Fruit fly (Drosophila melanogaster) whole organism, prepupa: ENCODE results near the gene CG42258.

ENCODE experiments used
- Blimp-1 ChIP-seq: fragments of 200-800 bp; sonication (Bioruptor generic); optimal IDR thresholded peaks from 3 replicates; lab custom pipeline; 2017; ENCODE audit warnings: missing biosample characterization, missing genetic modification characterization, mild to moderate bottlenecking, moderate library complexity, missing genetic modification reagents
- CG11294 ChIP-seq: fragments of 200-800 bp; sonication (Bioruptor generic); IDR thresholded peaks from 2 replicates; pipeline ENCODE4 v1.3.6; 2022; ENCODE audit warnings: missing biosample characterization, missing genetic modification characterization
- CG11762 ChIP-seq: fragments of 200-800 bp; sonication (Bioruptor generic); optimal IDR thresholded peaks from 3 replicates; lab custom pipeline; 2016; ENCODE audit warnings: missing biosample characterization, missing genetic modification characterization; ENCODE audit not compliant: insufficient read depth
- CG11902 ChIP-seq: fragments of 200-800 bp; sonication (Bioruptor generic); optimal IDR thresholded peaks from 3 replicates; lab custom pipeline; 2016; ENCODE audit warnings: missing biosample characterization, missing genetic modification characterization
- CG15336 ChIP-seq: fragments of 200-800 bp; sonication (Bioruptor generic); IDR thresholded peaks from 2 replicates; pipeline ENCODE4 v1.3.6; 2022; ENCODE audit warnings: missing biosample characterization, missing genetic modification characterization
- CG16779 ChIP-seq: fragments of 200-800 bp; sonication (Bioruptor generic); optimal IDR thresholded peaks from 3 replicates; lab custom pipeline; 2017; ENCODE audit warnings: missing biosample characterization, mild to moderate bottlenecking, missing genetic modification characterization
- CG3032 ChIP-seq: fragments of 200-800 bp; optimal IDR thresholded peaks from 2 replicates; lab custom pipeline; 2019; ENCODE audit warnings: missing biosample characterization, mild to moderate bottlenecking, missing genetic modification characterization, moderate library complexity
- CG31627 ChIP-seq: fragments of 200-800 bp; sonication (Bioruptor generic); optimal IDR thresholded peaks from 3 replicates; lab custom pipeline; 2016; ENCODE audit warnings: missing biosample characterization, missing genetic modification characterization
- CG32006 ChIP-seq: fragments of 200-800 bp; sonication (Bioruptor generic); optimal IDR thresholded peaks from 3 replicates; lab custom pipeline; 2017; ENCODE audit warnings: missing biosample characterization, mild to moderate bottlenecking, missing genetic modification characterization
- CG34406 ChIP-seq: fragments of 200-800 bp; sonication (Bioruptor generic); optimal IDR thresholded peaks from 3 replicates; lab custom pipeline; 2016; ENCODE audit warnings: missing biosample characterization, missing genetic modification characterization
- CG3919 ChIP-seq: fragments of 200-800 bp; sonication (Bioruptor generic); optimal IDR thresholded peaks from 3 replicates; lab custom pipeline; 2016; ENCODE audit warnings: missing biosample characterization, missing genetic modification characterization
- CG4318 ChIP-seq: fragments of 200-800 bp; sonication (Bioruptor generic); optimal IDR thresholded peaks from 3 replicates; lab custom pipeline; 2017; ENCODE audit warnings: missing biosample characterization, mild to moderate bottlenecking, missing genetic modification characterization
- CG6163 ChIP-seq: fragments of 200-800 bp; sonication (Bioruptor generic); IDR thresholded peaks from 3 replicates; pipeline ENCODE4 v1.3.6; 2022; ENCODE audit warnings: missing biosample characterization, missing genetic modification characterization
- CG6276 ChIP-seq: fragments of 200-800 bp; sonication (Bioruptor generic); optimal IDR thresholded peaks from 2 replicates; lab custom pipeline; 2017; ENCODE audit warnings: missing biosample characterization, mild to moderate bottlenecking, missing genetic modification characterization
- CG6792 ChIP-seq: fragments of 200-800 bp; sonication (Bioruptor generic); optimal IDR thresholded peaks from 3 replicates; lab custom pipeline; 2016; ENCODE audit warnings: missing biosample characterization, missing genetic modification characterization
- CG6808 ChIP-seq: fragments of 200-800 bp; sonication (Bioruptor generic); optimal IDR thresholded peaks from 3 replicates; lab custom pipeline; 2017; ENCODE audit warnings: missing biosample characterization, missing genetic modification characterization, mild to moderate bottlenecking, moderate library complexity, missing genetic modification reagents
- CG6854 ChIP-seq: fragments of 200-800 bp; sonication (Bioruptor generic); optimal IDR thresholded peaks from 2 replicates; lab custom pipeline; 2017; ENCODE audit warnings: missing biosample characterization, mild to moderate bottlenecking, missing genetic modification characterization
- CG7368 ChIP-seq: fragments of 200-800 bp; sonication (Bioruptor generic); optimal IDR thresholded peaks from 3 replicates; lab custom pipeline; 2016; ENCODE audit warnings: missing biosample characterization, missing genetic modification characterization
- CG8119 ChIP-seq: fragments of 200-800 bp; sonication (Bioruptor generic); IDR thresholded peaks from 3 replicates; pipeline ENCODE4 v1.3.6; 2022; ENCODE audit warnings: missing biosample characterization, missing genetic modification characterization
- CG8319 ChIP-seq: fragments of 200-800 bp; sonication (Bioruptor generic); optimal IDR thresholded peaks from 3 replicates; lab custom pipeline; 2016; ENCODE audit warnings: missing biosample characterization, missing genetic modification characterization
- CG8632 ChIP-seq: fragments of 200-800 bp; sonication (Bioruptor generic); optimal IDR thresholded peaks from 3 replicates; lab custom pipeline; 2016; ENCODE audit warnings: missing biosample characterization, missing genetic modification characterization
- CG9139 ChIP-seq: fragments of 200-800 bp; sonication (Bioruptor generic); optimal IDR thresholded peaks from 3 replicates; lab custom pipeline; 2017; ENCODE audit warnings: missing biosample characterization, mild to moderate bottlenecking, missing genetic modification characterization
- Eip75B ChIP-seq: fragments of 200-800 bp; sonication (Bioruptor generic); optimal IDR thresholded peaks from 3 replicates; lab custom pipeline; 2016; ENCODE audit warnings: missing biosample characterization, missing genetic modification characterization
- Eip78C ChIP-seq: fragments of 200-800 bp; sonication (Bioruptor generic); peaks from one replicate; lab custom pipeline; 2016; ENCODE audit warnings: missing biosample characterization, missing genetic modification characterization
- Eip93F ChIP-seq: fragments of 200-800 bp; sonication (Bioruptor generic); optimal IDR thresholded peaks from 2 replicates; lab custom pipeline; 2016; ENCODE audit warnings: missing biosample characterization, mild to moderate bottlenecking, missing genetic modification characterization
- Ets21C ChIP-seq: fragments of 200-800 bp; sonication (Bioruptor generic); optimal IDR thresholded peaks from 3 replicates; lab custom pipeline; 2016; ENCODE audit warnings: missing biosample characterization, missing genetic modification characterization
- Ets96B ChIP-seq: fragments of 200-800 bp; optimal IDR thresholded peaks from 2 replicates; lab custom pipeline; 2019; ENCODE audit warnings: missing biosample characterization, mild to moderate bottlenecking, missing genetic modification characterization, moderate library complexity
- Gug ChIP-seq: fragments of 200-800 bp; sonication (Bioruptor generic); IDR thresholded peaks from 2 replicates; pipeline ENCODE4 v1.3.6; 2022; ENCODE audit warnings: missing biosample characterization, missing genetic modification characterization
- Hr38 ChIP-seq: sonication (Bioruptor generic); optimal IDR thresholded peaks from 2 replicates; lab custom pipeline; 2016; ENCODE audit warnings: missing biosample characterization, missing genetic modification characterization
- Hr39 ChIP-seq: fragments of 200-800 bp; sonication (Bioruptor generic); optimal IDR thresholded peaks from 2 replicates; lab custom pipeline; 2016; ENCODE audit warnings: missing biosample characterization, missing genetic modification characterization
- Hr4 ChIP-seq: fragments of 200-800 bp; sonication (Bioruptor generic); optimal IDR thresholded peaks from 3 replicates; lab custom pipeline; 2016; ENCODE audit warnings: missing biosample characterization, missing genetic modification characterization
- Lpt ChIP-seq: fragments of 200-800 bp; sonication (Bioruptor generic); optimal IDR thresholded peaks from 3 replicates; lab custom pipeline; 2016; ENCODE audit warnings: missing biosample characterization, missing genetic modification characterization
- Met ChIP-seq: fragments of 200-800 bp; sonication (Bioruptor generic); optimal IDR thresholded peaks from 3 replicates; lab custom pipeline; 2016; ENCODE audit warnings: missing biosample characterization, missing genetic modification characterization
- OdsH ChIP-seq: fragments of 200-800 bp; sonication (Bioruptor generic); optimal IDR thresholded peaks from 3 replicates; lab custom pipeline; 2016; ENCODE audit warnings: missing biosample characterization, missing genetic modification characterization
- Smox ChIP-seq: fragments of 200-800 bp; sonication (Bioruptor generic); optimal IDR thresholded peaks from 3 replicates; lab custom pipeline; 2016; ENCODE audit warnings: missing biosample characterization, missing genetic modification characterization
- Sox102F ChIP-seq: fragments of 200-800 bp; sonication (Bioruptor generic); optimal IDR thresholded peaks from 2 replicates; lab custom pipeline; 2016; ENCODE audit warnings: missing biosample characterization, mild to moderate bottlenecking, missing genetic modification characterization
- Sox14 ChIP-seq: fragments of 200-800 bp; sonication (Bioruptor generic); optimal IDR thresholded peaks from 3 replicates; lab custom pipeline; 2016; ENCODE audit warnings: missing biosample characterization, missing genetic modification characterization
- Sox15 ChIP-seq: fragments of 200-800 bp; sonication (Bioruptor generic); optimal IDR thresholded peaks from 3 replicates; lab custom pipeline; 2016; ENCODE audit warnings: missing biosample characterization, missing genetic modification characterization
- achi ChIP-seq: fragments of 200-800 bp; sonication (Bioruptor generic); optimal IDR thresholded peaks from 3 replicates; lab custom pipeline; 2016; ENCODE audit warnings: missing biosample characterization, missing genetic modification characterization
- acj6 ChIP-seq: fragments of 200-800 bp; sonication (Bioruptor generic); optimal IDR thresholded peaks from 3 replicates; lab custom pipeline; 2016; ENCODE audit warnings: missing biosample characterization, missing genetic modification characterization
- dac ChIP-seq: fragments of 200-800 bp; sonication (Bioruptor generic); optimal IDR thresholded peaks from 2 replicates; lab custom pipeline; 2017; ENCODE audit warnings: missing biosample characterization, mild to moderate bottlenecking, missing genetic modification characterization
- dsx ChIP-seq: fragments of 200-800 bp; optimal IDR thresholded peaks from 3 replicates; lab custom pipeline; 2019; ENCODE audit warnings: missing biosample characterization, mild to moderate bottlenecking, missing genetic modification characterization, moderate library complexity; ENCODE audit not compliant: poor library complexity, severe bottlenecking
- eg ChIP-seq: fragments of 200-800 bp; sonication (Bioruptor generic); IDR thresholded peaks from 3 replicates; pipeline ENCODE4 v1.3.6; 2022; ENCODE audit warnings: missing biosample characterization, missing genetic modification characterization
- esn ChIP-seq: fragments of 200-800 bp; sonication (Bioruptor generic); optimal IDR thresholded peaks from 2 replicates; lab custom pipeline; 2016; ENCODE audit warnings: missing biosample characterization, mild to moderate bottlenecking, missing genetic modification characterization, moderate library complexity
- fd85E ChIP-seq: fragments of 200-800 bp; sonication (Bioruptor generic); optimal IDR thresholded peaks from 3 replicates; lab custom pipeline; 2016; ENCODE audit warnings: missing biosample characterization, missing genetic modification characterization
- fkh ChIP-seq: fragments of 200-800 bp; sonication (Bioruptor generic); optimal IDR thresholded peaks from 3 replicates; lab custom pipeline; 2017; ENCODE audit warnings: missing biosample characterization, mild to moderate bottlenecking, missing genetic modification characterization, moderate library complexity
- lz ChIP-seq: fragments of 200-800 bp; sonication (Bioruptor generic); optimal IDR thresholded peaks from 3 replicates; lab custom pipeline; 2016; ENCODE audit warnings: missing biosample characterization, missing genetic modification characterization
- net ChIP-seq: fragments of 200-800 bp; sonication (Bioruptor generic); optimal IDR thresholded peaks from 3 replicates; lab custom pipeline; 2016; ENCODE audit warnings: missing biosample characterization, missing genetic modification characterization
- pdm3 ChIP-seq: fragments of 200-800 bp; sonication (Bioruptor generic); optimal IDR thresholded peaks from 3 replicates; lab custom pipeline; 2016; ENCODE audit warnings: missing biosample characterization, missing genetic modification characterization
- salr ChIP-seq, 2 experiments: fragments of 200-800 bp; sonication (Bioruptor generic); optimal IDR thresholded peaks; 3 replicates each; lab custom pipeline; 2016 to 2018; ENCODE audit warnings: missing biosample characterization in 2 of 2, missing genetic modification characterization in 2 of 2, mild to moderate bottlenecking in 1 of 2
- spab ChIP-seq: fragments of 200-800 bp; sonication (Bioruptor generic); optimal IDR thresholded peaks from 2 replicates; lab custom pipeline; 2017; ENCODE audit warnings: missing biosample characterization, mild to moderate bottlenecking, missing genetic modification characterization, missing genetic modification reagents
- svp ChIP-seq: fragments of 200-800 bp; sonication (Bioruptor generic); peaks from one replicate; lab custom pipeline; 2016; ENCODE audit warnings: missing biosample characterization, missing genetic modification characterization
- topi ChIP-seq: fragments of 200-800 bp; sonication (Bioruptor generic); optimal IDR thresholded peaks from 3 replicates; lab custom pipeline; 2016; ENCODE audit warnings: missing biosample characterization, missing genetic modification characterization
- vri ChIP-seq: fragments of 200-800 bp; sonication (Bioruptor generic); optimal IDR thresholded peaks from 3 replicates; lab custom pipeline; 2016; ENCODE audit warnings: missing biosample characterization, mild to moderate bottlenecking, missing genetic modification characterization

Gene CG42258

DNA sequence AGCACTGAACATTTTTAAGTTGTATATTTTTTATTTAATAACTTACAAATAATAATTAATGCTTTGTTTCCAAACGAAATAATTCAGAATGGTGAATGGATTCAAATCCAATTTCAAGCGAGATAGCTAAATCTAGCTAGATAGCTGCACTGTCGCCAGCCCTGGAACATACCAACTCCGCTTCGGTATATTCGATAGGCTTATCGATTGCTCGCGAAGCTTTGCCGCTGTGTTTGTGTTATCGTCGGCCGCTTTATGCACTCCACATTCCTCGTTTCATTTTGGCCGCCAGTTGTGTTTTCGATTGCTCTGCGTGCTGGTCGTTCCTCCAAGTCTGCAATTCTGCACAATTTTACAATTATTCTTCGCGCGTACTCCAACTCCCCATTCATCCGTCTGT lies 33.6 kb downstream of the CG42258 start, which contains the start of gene mdu:
Gene mdu, plus strand, starts transcription at position 259 of the 400 bp plus-strand sequence.
- TF ChIP-seq Lpt: no peak
- TF ChIP-seq Eip78C (GFP tag; lab: Kevin White, UChicago): no peak
- TF ChIP-seq CG34406 (GFP tag; lab: Kevin White, UChicago): no peak
- TF ChIP-seq OdsH (GFP tag; lab: Kevin White, UChicago): peak; percentile 10
- no peak for TF ChIP-seq CG11762 (GFP tag; lab: Kevin White, UChicago)
- TF ChIP-seq CG6792 (GFP tag; lab: Kevin White, UChicago): no peak
- no peak for TF ChIP-seq dac (GFP tag; lab: Kevin White, UChicago)
- TF ChIP-seq CG6163 (GFP tag; lab: Robert Waterston, UW): peak; percentile 54; the same call in 1 of the 3 replicates
- no peak for TF ChIP-seq CG3919 (GFP tag; lab: Kevin White, UChicago)
- no peak for TF ChIP-seq acj6 (GFP tag; lab: Kevin White, UChicago)
- TF ChIP-seq Ets96B (tag; lab: Kevin White, UChicago): no peak
- no peak for TF ChIP-seq CG15336 (GFP tag; lab: Robert Waterston, UW)
- peak; percentile 13 for TF ChIP-seq CG6808 (GFP tag; lab: Kevin White, UChicago)
- TF ChIP-seq Hr39 (GFP tag; lab: Kevin White, UChicago): peak; percentile 40
- no peak for TF ChIP-seq eg
- TF ChIP-seq achi: peak; percentile 27
- TF ChIP-seq Hr38 (GFP tag; lab: Kevin White, UChicago): no peak
- TF ChIP-seq topi: no peak
- no peak for TF ChIP-seq fkh (GFP tag; lab: Kevin White, UChicago)
- no peak for TF ChIP-seq fd85E (GFP tag; lab: Kevin White, UChicago)
- TF ChIP-seq Sox15: peak; percentile 7
- TF ChIP-seq Hr4: peak; percentile 26
- TF ChIP-seq CG6276 (GFP tag; lab: Kevin White, UChicago): no peak
- no peak for TF ChIP-seq Eip75B
- TF ChIP-seq spab (GFP tag; lab: Kevin White, UChicago): no peak
- TF ChIP-seq CG8119 (GFP tag; lab: Robert Waterston, UW): no peak
- TF ChIP-seq Met (GFP tag; lab: Kevin White, UChicago): no peak
- TF ChIP-seq salr (GFP tag; optimal IDR thresholded peaks at IDR 0.05; lab: Kevin White, UChicago): no peak
- no peak for TF ChIP-seq CG16779 (tag; lab: Kevin White, UChicago)
- no peak for TF ChIP-seq CG11902 (GFP tag; lab: Kevin White, UChicago)
- TF ChIP-seq lz (GFP tag; lab: Kevin White, UChicago): peak; percentile 15
- no peak for TF ChIP-seq CG7368
- TF ChIP-seq esn (GFP tag; lab: Kevin White, UChicago): no peak
- TF ChIP-seq Sox102F (GFP tag; lab: Kevin White, UChicago): no peak
- no peak for TF ChIP-seq vri (GFP tag; lab: Kevin White, UChicago)
- peak; percentile 46 for TF ChIP-seq CG32006 (GFP tag; lab: Kevin White, UChicago)
- no peak for TF ChIP-seq Ets21C (GFP tag; lab: Kevin White, UChicago)
- no peak for TF ChIP-seq CG11294
- no peak for TF ChIP-seq net (GFP tag; lab: Kevin White, UChicago)
- peak; percentile 36 for TF ChIP-seq Smox (GFP tag; lab: Kevin White, UChicago)
- TF ChIP-seq Eip93F: no peak
- no peak for TF ChIP-seq Blimp-1
- peak; percentile 10 for TF ChIP-seq Sox14 (GFP tag; lab: Kevin White, UChicago)
- no peak for TF ChIP-seq dsx (GFP tag; lab: Kevin White, UChicago)
- no peak for TF ChIP-seq CG8319 (GFP tag; lab: Kevin White, UChicago)
- no peak for TF ChIP-seq CG4318
- peak; percentile 47 for TF ChIP-seq CG3032
- TF ChIP-seq CG9139 (GFP tag; lab: Kevin White, UChicago): no peak
- TF ChIP-seq CG31627 (GFP tag; lab: Kevin White, UChicago): peak; percentile 42
- TF ChIP-seq pdm3 (GFP tag; lab: Kevin White, UChicago): no peak
- TF ChIP-seq Gug (GFP tag; lab: Robert Waterston, UW): no peak
- TF ChIP-seq CG8632: peak; percentile 11
- no peak for TF ChIP-seq CG6854
- no peak for TF ChIP-seq svp (GFP tag; lab: Kevin White, UChicago)
